Worm (Caenorhabditis elegans): ENCODE data around the gene ima-3.
"Not testable (repeated sequence)": the region's sequence is repeated elsewhere in the genome, so short reads cannot be mapped to it uniquely, and the experiment has no call there.

ima-3 gene

DNA sequence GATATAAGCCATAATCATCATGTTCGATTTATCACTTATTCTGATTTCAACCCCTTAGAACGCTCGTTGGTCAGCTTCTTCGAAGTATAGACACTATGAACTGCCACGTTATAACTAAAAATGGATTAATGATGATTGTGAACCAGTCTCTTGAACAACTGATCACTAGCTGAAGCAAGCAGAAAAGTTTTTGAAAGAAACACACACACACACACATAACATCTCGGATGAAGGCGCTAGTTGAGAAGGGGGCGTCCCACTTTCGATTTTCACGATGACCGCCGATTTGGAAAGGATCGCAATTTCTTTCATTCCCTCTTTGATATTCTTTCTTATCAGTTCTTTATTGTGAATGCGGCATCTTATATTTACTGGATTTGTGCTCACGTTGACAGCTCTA, 7.1 kb upstream of the ima-3 start, which contains the start of gene clec-180:
clec-180 (plus strand) TSS at position 301 of the 400 bp plus-strand sequence.
- TF ChIP-seq nhr-129 (tag; optimal IDR thresholded peaks at IDR 0.05) (no peak), crh-2 (tag; optimal IDR thresholded peaks at IDR 0.05) (no peak), nhr-21 (tag; optimal IDR thresholded peaks at IDR 0.05) (no peak), egl-27 (tag; optimal IDR thresholded peaks at IDR 0.05) (no peak), skn-1 (tag; optimal IDR thresholded peaks at IDR 0.05) (no peak), fos-1 (tag; optimal IDR thresholded peaks at IDR 0.05) (no peak), ZK546.5 (tag; optimal IDR thresholded peaks at IDR 0.05) (no peak), ztf-4 (tag; optimal IDR thresholded peaks at IDR 0.05) (no peak), gmeb-1 (tag; optimal IDR thresholded peaks at IDR 0.05) (no peak), lin-39 (tag; optimal IDR thresholded peaks at IDR 0.05) (no peak), sma-9 (GFP tag; optimal IDR thresholded peaks at IDR 0.05) (no peak), sma-9 (tag; optimal IDR thresholded peaks at IDR 0.05) (no peak)

DNA sequence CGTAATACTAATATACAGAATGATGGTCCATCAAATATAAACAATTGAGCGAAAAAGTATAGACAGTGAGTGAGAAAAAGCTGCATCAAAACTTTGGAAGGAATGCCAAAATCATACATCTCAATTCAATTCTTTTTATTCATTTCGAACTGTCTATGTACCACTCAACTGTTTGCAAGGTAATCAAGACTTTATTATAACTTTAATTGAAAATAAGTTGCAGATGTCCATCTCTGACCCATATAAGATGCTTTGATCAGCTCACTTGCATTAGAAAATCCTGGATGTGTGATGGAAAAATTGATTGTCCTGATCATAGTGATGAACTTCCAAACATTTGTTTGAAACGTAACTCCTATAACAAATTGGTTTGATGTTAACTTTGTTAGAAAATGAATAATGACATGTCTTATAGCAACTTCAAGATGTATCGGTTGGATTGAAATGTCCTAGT, 6.1 kb upstream of the ima-3 start, which contains the start of gene F32E10.8:
F32E10.8 (plus strand) TSS at position 51 of the 454 bp plus-strand sequence.
- TF ChIP-seq lin-39 (tag; optimal IDR thresholded peaks at IDR 0.05) (no peak), skn-1 (tag; optimal IDR thresholded peaks at IDR 0.05) (no peak), blmp-1 (tag; optimal IDR thresholded peaks at IDR 0.05; ENCODE audit: insufficient read depth) (no peak), ztf-11 (tag; optimal IDR thresholded peaks at IDR 0.05) (no peak), Y55F3AM.14 (GFP tag; optimal IDR thresholded peaks at IDR 0.05) (no peak), nhr-25 (tag; optimal IDR thresholded peaks at IDR 0.05) (no peak), sem-4 (tag; optimal IDR thresholded peaks at IDR 0.05) (no peak)

DNA sequence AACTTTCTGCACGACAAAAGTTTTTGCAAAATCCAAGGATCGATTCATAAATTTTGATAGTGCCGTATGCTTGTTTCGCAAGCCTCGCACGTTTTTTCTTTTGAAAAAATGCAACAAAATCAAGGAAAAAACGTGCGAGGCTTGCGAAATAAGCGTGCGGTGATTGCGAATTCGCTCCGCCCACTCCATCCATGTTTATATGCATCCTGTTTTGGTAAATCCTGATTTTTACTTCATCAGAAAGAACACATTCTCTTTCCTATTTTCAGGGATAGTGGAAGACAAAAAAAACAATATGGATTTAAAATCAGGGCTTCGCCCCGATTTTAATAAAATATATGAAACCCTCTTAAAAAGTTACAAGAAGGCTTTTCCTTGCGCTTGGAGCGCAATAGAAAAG, 2.4 kb upstream of the ima-3 start, which contains the start of gene F32E10.9:
F32E10.9 (minus strand) TSS at position 101 of the 400 bp plus-strand sequence.
- TF ChIP-seq C34F6.9, mbf-1, aly-2 (tag; optimal IDR thresholded peaks at IDR 0.05): not testable (repeated sequence)

DNA sequence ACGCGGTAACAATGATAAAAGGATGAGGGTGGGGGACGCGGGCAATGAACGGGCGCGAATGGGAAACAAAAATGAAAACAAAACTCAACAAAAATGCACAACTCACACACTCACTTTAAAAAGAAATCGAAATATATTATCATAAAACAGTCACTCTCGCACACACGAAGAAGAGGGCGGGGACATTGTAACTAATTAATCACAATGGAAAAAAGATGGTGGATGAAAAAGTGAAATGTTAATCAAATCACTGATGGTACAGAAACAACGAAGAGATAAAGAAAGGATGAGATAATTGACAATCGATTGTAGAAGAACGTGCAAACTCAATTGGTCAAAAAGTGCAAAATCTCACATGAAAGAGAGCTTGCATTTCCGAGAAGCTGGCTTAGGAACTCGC, 2.2 kb downstream of the ima-3 start:
- TF ChIP-seq egl-27 (tag; optimal IDR thresholded peaks at IDR 0.05) (no peak), sma-3 (GFP tag; optimal IDR thresholded peaks at IDR 0.05) (no peak), nhr-10 (tag; optimal IDR thresholded peaks at IDR 0.05) (no peak), nhr-237 (tag; optimal IDR thresholded peaks at IDR 0.05) (no peak), sma-9 (GFP tag; optimal IDR thresholded peaks at IDR 0.05) (no peak), sma-9 (tag; optimal IDR thresholded peaks at IDR 0.05) (no peak), unc-39 (tag; optimal IDR thresholded peaks at IDR 0.05) (no peak), nhr-23 (tag; optimal IDR thresholded peaks at IDR 0.05) (no peak), zag-1 (tag; optimal IDR thresholded peaks at IDR 0.05) (no peak), lin-11 (tag; optimal IDR thresholded peaks at IDR 0.05) (no peak), elt-3 (tag; optimal IDR thresholded peaks at IDR 0.05) (no peak), unc-55 (GFP tag; optimal IDR thresholded peaks at IDR 0.05) (no peak), aly-2 (tag; optimal IDR thresholded peaks at IDR 0.05) (no peak), skn-1 (tag; optimal IDR thresholded peaks at IDR 0.05) (no peak), nhr-25 (tag; optimal IDR thresholded peaks at IDR 0.05) (no peak), elt-1 (tag; optimal IDR thresholded peaks at IDR 0.05) (no peak)

DNA sequence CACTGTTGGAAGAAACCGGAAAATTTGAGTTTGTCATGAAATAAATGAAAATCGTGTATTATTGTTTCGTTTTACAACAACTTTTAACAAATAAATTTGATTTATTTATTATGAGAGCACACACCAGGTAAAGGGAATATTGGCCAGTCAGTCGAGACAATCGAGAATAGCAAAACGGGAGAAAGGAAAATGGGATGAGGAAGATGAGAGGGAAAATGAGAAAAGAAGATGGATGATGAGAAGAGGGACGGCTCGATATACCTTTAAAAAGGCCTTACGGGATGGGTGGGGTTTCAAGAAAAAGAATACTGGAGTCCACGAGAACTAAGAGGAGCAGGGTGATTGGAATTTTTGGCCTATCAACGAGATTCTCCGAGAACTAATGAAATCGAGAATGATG, 2.8 kb downstream of the ima-3 start:
- TF ChIP-seq nhr-11 (tag; optimal IDR thresholded peaks at IDR 0.05): no peak
- no peak for TF ChIP-seq lsy-2 (tag; optimal IDR thresholded peaks at IDR 0.05)
- no peak for TF ChIP-seq sma-3 (GFP tag; optimal IDR thresholded peaks at IDR 0.05)
- TF ChIP-seq nhr-77 (tag; optimal IDR thresholded peaks at IDR 0.05): no peak
- TF ChIP-seq nhr-21 (tag; optimal IDR thresholded peaks at IDR 0.05): no peak
- TF ChIP-seq lin-11 (tag; optimal IDR thresholded peaks at IDR 0.05): no peak
- TF ChIP-seq unc-55 (GFP tag; optimal IDR thresholded peaks at IDR 0.05): no peak
- TF ChIP-seq ztf-1 (GFP tag; conservative IDR thresholded peaks at IDR 0.05): no peak
- TF ChIP-seq crh-2 (tag; optimal IDR thresholded peaks at IDR 0.05): no peak
- no peak for TF ChIP-seq F13H6.1 (tag; optimal IDR thresholded peaks at IDR 0.05)
- no peak for TF ChIP-seq blmp-1 (tag; optimal IDR thresholded peaks at IDR 0.05; ENCODE audit: insufficient read depth)
- TF ChIP-seq ama-1 (optimal IDR thresholded peaks at IDR 0.05): no peak
- no peak for TF ChIP-seq mdl-1 (tag; optimal IDR thresholded peaks at IDR 0.05)
- TF ChIP-seq nhr-10 (tag; optimal IDR thresholded peaks at IDR 0.05): no peak
- no peak for TF ChIP-seq ztf-4 (tag; optimal IDR thresholded peaks at IDR 0.05)

Measured in whole organism, L2 larva.